Worm (Caenorhabditis elegans) whole organism, L1 larva: ENCODE data around the gene B0393.4.

ENCODE experiments used
- C04F5.9 ChIP-seq: sonication (generic microtip); optimal IDR thresholded peaks from 2 replicates; lab custom pipeline; 2016; ENCODE audit warnings: missing genetic modification characterization, missing compliant biosample characterization
- F16B12.6 ChIP-seq: fragments of 150-350 bp; optimal IDR thresholded peaks from 2 replicates; lab custom pipeline; 2014; ENCODE audit warnings: missing biosample characterization, missing genetic modification characterization
- Y116A8C.19 ChIP-seq: sonication (generic microtip); optimal IDR thresholded peaks from 2 replicates; lab custom pipeline; 2016; ENCODE audit warnings: missing compliant biosample characterization, missing genetic modification characterization, borderline replicate concordance
- alr-1 ChIP-seq: fragments of 200-800 bp; sonication (Bioruptor generic); optimal IDR thresholded peaks from 2 replicates; lab custom pipeline; 2018; ENCODE audit warnings: borderline replicate concordance, mild to moderate bottlenecking, missing genetic modification characterization, missing compliant biosample characterization
- blmp-1 ChIP-seq: fragments of 150-350 bp; optimal IDR thresholded peaks from 2 replicates; lab custom pipeline; 2014; ENCODE audit warnings: missing biosample characterization, missing genetic modification characterization
- ceh-8 ChIP-seq: fragments of 200-800 bp; sonication (Bioruptor generic); optimal IDR thresholded peaks from 2 replicates; lab custom pipeline; 2018; ENCODE audit warnings: mild to moderate bottlenecking, missing genetic modification characterization, moderate library complexity, missing compliant biosample characterization
- ceh-82 ChIP-seq, 3 experiments: fragments of 150-350 bp in 1 of 3; sonication (generic microtip) in 2 of 3; optimal IDR thresholded peaks; 2 replicates each; lab custom pipeline; 2014 to 2017; ENCODE audit warnings: missing biosample characterization in 3 of 3, missing genetic modification characterization in 3 of 3
- ceh-88 ChIP-seq: fragments of 200-800 bp; sonication (Bioruptor generic); IDR thresholded peaks from 2 replicates; pipeline ENCODE4 v1.3.6; 2022; ENCODE audit warnings: missing genetic modification characterization, missing compliant biosample characterization
- ceh-90 ChIP-seq: sonication (generic microtip); optimal IDR thresholded peaks from 2 replicates; lab custom pipeline; 2016; ENCODE audit warnings: missing genetic modification characterization, missing compliant biosample characterization
- ces-1 ChIP-seq: fragments of 150-350 bp; optimal IDR thresholded peaks from 2 replicates; lab custom pipeline; 2014; ENCODE audit warnings: missing biosample characterization, missing genetic modification reagents, missing genetic modification characterization
- dsc-1 ChIP-seq: sonication (generic microtip); optimal IDR thresholded peaks from 2 replicates; lab custom pipeline; 2016; ENCODE audit warnings: mild to moderate bottlenecking, missing genetic modification characterization, missing compliant biosample characterization
- egl-13 ChIP-seq: sonication (generic microtip); optimal IDR thresholded peaks from 2 replicates; lab custom pipeline; 2016; ENCODE audit warnings: missing genotype, missing genetic modification reagents, missing genetic modification characterization, missing compliant biosample characterization
- elt-2 ChIP-seq: sonication (generic microtip); optimal IDR thresholded peaks from 2 replicates; lab custom pipeline; 2016; ENCODE audit warnings: missing genetic modification characterization, mild to moderate bottlenecking, inconsistent platforms, missing compliant biosample characterization, missing genetic modification reagents
- elt-3 ChIP-seq, 6 experiments: fragments of 150-350 bp in 1 of 6; sonication (generic microtip); optimal IDR thresholded peaks; 2 replicates each; lab custom pipeline; 2017 to 2018; ENCODE audit warnings: missing biosample characterization in 6 of 6, missing genetic modification characterization in 6 of 6, inconsistent platforms in 1 of 6
- fkh-10 ChIP-seq: sonication (generic microtip); optimal IDR thresholded peaks from 2 replicates; lab custom pipeline; 2017; ENCODE audit warnings: missing biosample characterization, missing genetic modification reagents, missing genetic modification characterization
- fkh-4 ChIP-seq: sonication (generic microtip); optimal IDR thresholded peaks from 2 replicates; lab custom pipeline; 2016; ENCODE audit warnings: missing compliant biosample characterization, missing genetic modification characterization, borderline replicate concordance
- hlh-4 ChIP-seq: sonication (generic microtip); optimal IDR thresholded peaks from 2 replicates; lab custom pipeline; 2016; ENCODE audit warnings: mild to moderate bottlenecking, missing genetic modification characterization, missing compliant biosample characterization
- isw-1 ChIP-seq: fragments of 200-800 bp; sonication (Bioruptor generic); IDR thresholded peaks from 2 replicates; pipeline ENCODE4 v1.3.6; 2022; ENCODE audit warnings: missing genetic modification characterization, missing compliant biosample characterization
- jun-1 ChIP-seq: fragments of 150-350 bp; optimal IDR thresholded peaks from 2 replicates; lab custom pipeline; 2014; ENCODE audit warnings: missing biosample characterization, missing genetic modification reagents, missing genetic modification characterization
- lin-13 ChIP-seq: fragments of 150-350 bp; optimal IDR thresholded peaks from 2 replicates; lab custom pipeline; 2014; ENCODE audit warnings: missing biosample characterization, missing genetic modification reagents, missing genetic modification characterization
- lin-14 ChIP-seq: fragments of 200-800 bp; sonication (Bioruptor generic); optimal IDR thresholded peaks from 2 replicates; lab custom pipeline; 2018; ENCODE audit warnings: mild to moderate bottlenecking, missing genetic modification characterization, moderate library complexity, missing compliant biosample characterization
- lin-35 ChIP-seq, 2 experiments: fragments of 150-350 bp; optimal IDR thresholded peaks; 2 replicates each; lab custom pipeline; 2014; ENCODE audit warnings: missing biosample characterization in 2 of 2, missing genetic modification characterization in 2 of 2, missing genetic modification reagents in 2 of 2
- lin-39 ChIP-seq: fragments of 150-350 bp; optimal IDR thresholded peaks from 2 replicates; lab custom pipeline; 2014; ENCODE audit warnings: missing biosample characterization, missing genetic modification reagents, missing genetic modification characterization
- lsy-2 ChIP-seq, 2 experiments: fragments of 150-350 bp; optimal IDR thresholded peaks; 2 replicates each; lab custom pipeline; 2014; ENCODE audit warnings: missing biosample characterization in 2 of 2, missing genetic modification characterization in 2 of 2
- mab-9 ChIP-seq: fragments of 200-800 bp; sonication (Bioruptor generic); IDR thresholded peaks from 2 replicates; pipeline ENCODE4 v1.3.6; 2022; ENCODE audit warnings: missing genetic modification reagents, missing genetic modification characterization, missing compliant biosample characterization
- mdl-1 ChIP-seq, 2 experiments: fragments of 150-350 bp; optimal IDR thresholded peaks; 2 replicates each; lab custom pipeline; 2014 to 2017; ENCODE audit warnings: missing biosample characterization in 2 of 2, missing genetic modification characterization in 2 of 2, inconsistent platforms in 1 of 2
- mef-2 ChIP-seq: fragments of 150-350 bp; optimal IDR thresholded peaks from 2 replicates; lab custom pipeline; 2014; ENCODE audit warnings: missing biosample characterization, missing genetic modification characterization
- mep-1 ChIP-seq: fragments of 150-350 bp; optimal IDR thresholded peaks from 2 replicates; lab custom pipeline; 2014; ENCODE audit warnings: missing biosample characterization, missing genetic modification characterization
- nhr-11 ChIP-seq: fragments of 150-350 bp; optimal IDR thresholded peaks from 2 replicates; lab custom pipeline; 2014; ENCODE audit warnings: missing biosample characterization, missing genetic modification characterization
- nhr-19 ChIP-seq: fragments of 200-800 bp; sonication (Bioruptor generic); conservative IDR thresholded peaks from 2 replicates; pipeline ENCODE4 v1.3.6; 2022; ENCODE audit warnings: missing genetic modification characterization, missing compliant biosample characterization
- nhr-20 ChIP-seq: sonication (generic microtip); optimal IDR thresholded peaks from 2 replicates; lab custom pipeline; 2016; ENCODE audit warnings: mild to moderate bottlenecking, missing genetic modification characterization, missing compliant biosample characterization
- nhr-237 ChIP-seq: fragments of 150-350 bp; optimal IDR thresholded peaks from 2 replicates; lab custom pipeline; 2014; ENCODE audit warnings: missing biosample characterization, missing genetic modification characterization
- nhr-71 ChIP-seq: sonication (generic microtip); optimal IDR thresholded peaks from 2 replicates; lab custom pipeline; 2016; ENCODE audit warnings: mild to moderate bottlenecking, missing genetic modification characterization, moderate library complexity, missing compliant biosample characterization
- nhr-76 ChIP-seq: sonication (generic microtip); optimal IDR thresholded peaks from 2 replicates; lab custom pipeline; 2017; ENCODE audit warnings: missing biosample characterization, missing genetic modification characterization
- nhr-77 ChIP-seq: fragments of 150-350 bp; optimal IDR thresholded peaks from 2 replicates; lab custom pipeline; 2014; ENCODE audit warnings: missing biosample characterization, missing genetic modification characterization
- nhr-84 ChIP-seq: sonication (generic microtip); optimal IDR thresholded peaks from 2 replicates; lab custom pipeline; 2017; ENCODE audit warnings: missing biosample characterization, missing genetic modification characterization
- nhr-85 ChIP-seq: sonication (generic microtip); peaks from one replicate; lab custom pipeline; 2016; ENCODE audit warnings: missing genetic modification characterization, inconsistent platforms, missing compliant biosample characterization
- pag-3 ChIP-seq: sonication (generic microtip); optimal IDR thresholded peaks from 2 replicates; lab custom pipeline; 2017; ENCODE audit warnings: missing genetic modification characterization, mild to moderate bottlenecking, missing compliant biosample characterization, antibody characterized with exemption, borderline replicate concordance; ENCODE audit not compliant: insufficient read depth
- pax-3 ChIP-seq: fragments of 200-800 bp; sonication (Bioruptor generic); optimal IDR thresholded peaks from 2 replicates; lab custom pipeline; 2018; ENCODE audit warnings: mild to moderate bottlenecking, missing genetic modification characterization, moderate library complexity, missing compliant biosample characterization
- pqm-1 ChIP-seq: sonication (generic microtip); optimal IDR thresholded peaks from 3 replicates; lab custom pipeline; 2017; ENCODE audit warnings: missing biosample characterization, missing genetic modification characterization
- skn-1 ChIP-seq: fragments of 150-350 bp; optimal IDR thresholded peaks from 2 replicates; lab custom pipeline; 2014; ENCODE audit warnings: missing biosample characterization, missing genetic modification characterization
- snpc-4 ChIP-seq: fragments of 150-350 bp; optimal IDR thresholded peaks from 2 replicates; lab custom pipeline; 2014; ENCODE audit warnings: missing biosample characterization, missing genetic modification characterization
- snu-23 ChIP-seq: sonication (generic microtip); optimal IDR thresholded peaks from 2 replicates; lab custom pipeline; 2016; ENCODE audit warnings: missing genetic modification characterization, missing compliant biosample characterization
- sptf-1 ChIP-seq: fragments of 150-350 bp; optimal IDR thresholded peaks from 2 replicates; lab custom pipeline; 2014; ENCODE audit warnings: missing biosample characterization, missing genetic modification characterization
- tbx-2 ChIP-seq: sonication (generic microtip); optimal IDR thresholded peaks from 2 replicates; lab custom pipeline; 2016; ENCODE audit warnings: missing genetic modification characterization, missing compliant biosample characterization
- tlp-1 ChIP-seq: fragments of 150-350 bp; optimal IDR thresholded peaks from 2 replicates; lab custom pipeline; 2014; ENCODE audit warnings: missing biosample characterization, missing genetic modification characterization
- unc-130 ChIP-seq: fragments of 150-350 bp; optimal IDR thresholded peaks from 2 replicates; lab custom pipeline; 2017; ENCODE audit warnings: missing biosample characterization, missing genetic modification characterization, inconsistent platforms
- unc-62 ChIP-seq: fragments of 150-350 bp; optimal IDR thresholded peaks from 2 replicates; lab custom pipeline; 2014; ENCODE audit warnings: missing biosample characterization, missing genetic modification reagents, missing genetic modification characterization
- unc-86 ChIP-seq: sonication (generic microtip); optimal IDR thresholded peaks from 2 replicates; lab custom pipeline; 2016; ENCODE audit warnings: missing genetic modification characterization, missing compliant biosample characterization
- vab-15 ChIP-seq: sonication (generic microtip); optimal IDR thresholded peaks from 2 replicates; lab custom pipeline; 2017; ENCODE audit warnings: missing genotype, mild to moderate bottlenecking, missing genetic modification characterization, missing compliant biosample characterization
- zip-4 ChIP-seq: fragments of 200-800 bp; sonication (Bioruptor generic); optimal IDR thresholded peaks from 2 replicates; lab custom pipeline; 2018; ENCODE audit warnings: mild to moderate bottlenecking, missing genetic modification characterization, moderate library complexity, missing compliant biosample characterization
- ztf-4 ChIP-seq: fragments of 150-350 bp; optimal IDR thresholded peaks from 2 replicates; lab custom pipeline; 2014; ENCODE audit warnings: missing biosample characterization, missing genetic modification characterization

Gene B0393.4

DNA sequence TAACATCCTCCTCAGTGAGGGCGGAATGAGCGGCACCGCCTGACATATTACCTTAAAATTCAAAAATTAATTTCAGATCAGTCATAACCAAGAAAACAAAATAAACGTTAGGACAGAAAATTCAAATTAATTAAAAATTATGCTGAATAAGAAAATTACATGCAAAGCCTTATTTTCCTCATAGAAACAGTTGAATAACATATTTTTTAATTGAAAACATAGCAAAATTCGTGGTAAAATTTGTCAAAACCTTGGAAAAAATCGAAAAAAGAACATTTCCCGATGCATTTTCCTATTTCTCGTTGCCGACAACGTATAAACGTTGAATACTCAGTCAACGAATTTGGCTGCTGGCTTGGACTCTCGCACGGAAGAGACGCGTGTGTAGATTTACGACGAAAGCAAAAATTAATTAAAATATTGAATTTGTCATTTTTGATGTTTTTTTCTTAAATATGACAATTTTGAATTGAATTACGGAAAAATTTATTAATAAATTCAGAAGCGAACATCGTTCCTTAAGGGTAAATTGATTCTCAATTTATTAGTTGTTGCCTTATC is 9.3 kb downstream of the B0393.4 start, which contains the start of the genes rps-0 and rbg-3 (continued):
- peak; percentile 93 for TF ChIP-seq nhr-19 (GFP tag; lab: Robert Waterston, UW)
- peak; percentile 91 for TF ChIP-seq nhr-20 (tag; lab: Kevin White, UChicago)
- peak; percentile 64 for TF ChIP-seq ceh-88 (GFP tag; lab: Robert Waterston, UW)
- TF ChIP-seq tlp-1, result no peak
- peak; percentile 82 for TF ChIP-seq egl-13 (tag; lab: Kevin White, UChicago)
- TF ChIP-seq lin-35 (GFP tag; optimal IDR thresholded peaks at IDR 0.05; lab: Kevin White, UChicago), result peak; percentile 92 to 95
- TF ChIP-seq mef-2, result peak; percentile 57
- peak; percentile 77 for TF ChIP-seq vab-15
- TF ChIP-seq tbx-2 (tag; lab: Kevin White, UChicago), result peak; percentile 93
- peak in 1 of 2 experiments; percentile 84 for TF ChIP-seq mdl-1 (tag; optimal IDR thresholded peaks at IDR 0.05; lab: Kevin White, UChicago)
- TF ChIP-seq Y116A8C.19, result no peak
- TF ChIP-seq F16B12.6 (tag; lab: Kevin White, UChicago), result peak; percentile 71
- no peak for TF ChIP-seq nhr-84 (tag; lab: Kevin White, UChicago)
- TF ChIP-seq dsc-1 (tag; lab: Kevin White, UChicago), result peak; percentile 92
- TF ChIP-seq isw-1 (GFP tag; lab: Robert Waterston, UW), result peak; percentile 93
- peak; percentile 90 for TF ChIP-seq ceh-8 (GFP tag; lab: Kevin White, UChicago)
- peak; percentile 95 for TF ChIP-seq nhr-85 (tag; lab: Kevin White, UChicago)
- peak; percentile 52 for TF ChIP-seq fkh-4
- peak; percentile 89 for TF ChIP-seq blmp-1 (tag; lab: Kevin White, UChicago)
- no peak for TF ChIP-seq pqm-1
- TF ChIP-seq snpc-4 (tag; lab: Kevin White, UChicago), result peak; percentile 47
- peak; percentile 90 for TF ChIP-seq jun-1
- TF ChIP-seq nhr-11 (tag; lab: Kevin White, UChicago), result peak; percentile 74
- peak in 5 of 6 experiments; percentile 13 to 90 (median 75) for TF ChIP-seq elt-3 (tag; optimal IDR thresholded peaks at IDR 0.05; lab: Kevin White, UChicago)
- TF ChIP-seq mep-1 (tag; lab: Kevin White, UChicago), result peak; percentile 98
- TF ChIP-seq snu-23 (GFP tag; lab: Kevin White, UChicago), result peak; percentile 96
- peak; percentile 97 for TF ChIP-seq nhr-71
- peak; percentile 97 for TF ChIP-seq unc-130 (tag; lab: Kevin White, UChicago)
- no peak for TF ChIP-seq unc-62 (GFP tag; lab: Kevin White, UChicago)
- peak; percentile 75 for TF ChIP-seq pax-3
- peak; percentile 90 for TF ChIP-seq lin-13 (GFP tag; lab: Kevin White, UChicago)
- peak; percentile 95 for TF ChIP-seq lin-14
- peak; percentile 89 for TF ChIP-seq nhr-77 (tag; lab: Kevin White, UChicago)
- peak; percentile 72 for TF ChIP-seq mab-9
- peak; percentile 93 to 94 (median 93) for TF ChIP-seq ceh-82 (tag; optimal IDR thresholded peaks at IDR 0.05; lab: Kevin White, UChicago)
- peak; percentile 77 for TF ChIP-seq lin-39 (tag; lab: Kevin White, UChicago)
- TF ChIP-seq nhr-237 (tag; lab: Kevin White, UChicago), result peak; percentile 49
- peak; percentile 20 for TF ChIP-seq ceh-90 (tag; lab: Kevin White, UChicago)
- TF ChIP-seq sptf-1 (tag; lab: Kevin White, UChicago), result no peak
- no peak for TF ChIP-seq pag-3
- TF ChIP-seq hlh-4 (tag; lab: Kevin White, UChicago), result no peak
- peak; percentile 84 for TF ChIP-seq ztf-4 (tag; lab: Kevin White, UChicago)
- peak; percentile 97 for TF ChIP-seq lsy-2 (tag; optimal IDR thresholded peaks at IDR 0.05; lab: Kevin White, UChicago)
- no peak for TF ChIP-seq ces-1 (GFP tag; lab: Kevin White, UChicago)
- no peak for TF ChIP-seq nhr-76 (tag; lab: Kevin White, UChicago)
- TF ChIP-seq elt-2 (tag; lab: Kevin White, UChicago), result peak; percentile 49
- peak; percentile 74 for TF ChIP-seq zip-4 (GFP tag; lab: Kevin White, UChicago)
- peak; percentile 88 for TF ChIP-seq unc-86 (tag; lab: Kevin White, UChicago)
- TF ChIP-seq skn-1, result peak; percentile 76
- peak; percentile 42 for TF ChIP-seq fkh-10 (GFP tag; lab: Kevin White, UChicago)
- no peak for TF ChIP-seq alr-1
- TF ChIP-seq C04F5.9, result peak; percentile 99
